Fruit fly (Drosophila melanogaster) whole organism, embryonic: ENCODE measurements around the gene mib1.

Experiments
- Awh ChIP-seq: fragments of 200-800 bp; sonication (Bioruptor generic); IDR thresholded peaks from 2 replicates; pipeline ENCODE4, ENCODE4 v1.3.6; 2022; ENCODE audit warnings: missing biosample characterization, missing genetic modification characterization
- Bdp1 ChIP-seq: fragments of 200-800 bp; sonication (Bioruptor generic); optimal IDR thresholded peaks from 3 replicates; lab custom pipeline; 2016; ENCODE audit warnings: missing biosample characterization, missing genetic modification characterization
- CG10366 ChIP-seq: fragments of 200-800 bp; sonication (Bioruptor generic); IDR thresholded peaks from 2 replicates; pipeline ENCODE4 v1.3.6; 2022; ENCODE audit warnings: missing biosample characterization, missing genetic modification characterization
- CG10431 ChIP-seq: fragments of 200-800 bp; sonication (Bioruptor generic); optimal IDR thresholded peaks from 3 replicates; lab custom pipeline; 2018; ENCODE audit warnings: missing biosample characterization, mild to moderate bottlenecking, missing genetic modification characterization
- CG10654 ChIP-seq: fragments of 200-800 bp; sonication (Bioruptor generic); optimal IDR thresholded peaks from 2 replicates; lab custom pipeline; 2016; ENCODE audit warnings: missing biosample characterization, missing genetic modification characterization
- CG11398 ChIP-seq: fragments of 200-800 bp; sonication (Bioruptor generic); optimal IDR thresholded peaks from 2 replicates; lab custom pipeline; 2016; ENCODE audit warnings: missing biosample characterization, missing genetic modification characterization
- CG11456 ChIP-seq: fragments of 200-800 bp; sonication (Bioruptor generic); IDR thresholded peaks from 3 replicates; pipeline ENCODE4 v1.3.6; 2022; ENCODE audit warnings: missing biosample characterization, missing genetic modification characterization
- CG12942 ChIP-seq: fragments of 200-800 bp; sonication (Bioruptor generic); optimal IDR thresholded peaks from 3 replicates; lab custom pipeline; 2016; ENCODE audit warnings: missing biosample characterization, missing genetic modification characterization
- CG13287 ChIP-seq: fragments of 200-800 bp; sonication (Bioruptor generic); IDR thresholded peaks from 2 replicates; pipeline ENCODE4 v1.3.6; 2022; ENCODE audit warnings: missing biosample characterization, missing genetic modification characterization; ENCODE audit not compliant: partially characterized antibody
- CG14014 ChIP-seq: fragments of 200-800 bp; sonication (Bioruptor generic); IDR thresholded peaks from 2 replicates; pipeline ENCODE4 v1.3.6; 2022; ENCODE audit warnings: missing biosample characterization, missing genetic modification characterization
- CG17385 ChIP-seq: fragments of 200-800 bp; sonication (Bioruptor generic); optimal IDR thresholded peaks from 3 replicates; lab custom pipeline; 2018; ENCODE audit warnings: missing biosample characterization, mild to moderate bottlenecking, missing genetic modification characterization
- CG2199 ChIP-seq: fragments of 200-800 bp; sonication (Bioruptor generic); IDR thresholded peaks from 3 replicates; pipeline ENCODE4 v1.3.6; 2022; ENCODE audit warnings: missing biosample characterization, missing genetic modification characterization
- CG2889 ChIP-seq: fragments of 200-800 bp; sonication (Bioruptor generic); IDR thresholded peaks from 3 replicates; pipeline ENCODE4 v1.3.6; 2022; ENCODE audit warnings: missing biosample characterization, missing genetic modification characterization
- CG31441 ChIP-seq: fragments of 200-800 bp; sonication (Bioruptor generic); IDR thresholded peaks from 2 replicates; pipeline ENCODE4 v1.3.6; 2022; ENCODE audit warnings: missing biosample characterization, missing genetic modification characterization
- CG3281 ChIP-seq: fragments of 200-800 bp; sonication (Bioruptor generic); optimal IDR thresholded peaks from 3 replicates; lab custom pipeline; 2017; ENCODE audit warnings: missing biosample characterization, mild to moderate bottlenecking, missing genetic modification characterization
- CG7271 ChIP-seq: fragments of 200-800 bp; sonication (Bioruptor generic); optimal IDR thresholded peaks from 2 replicates; lab custom pipeline; 2018; ENCODE audit warnings: missing biosample characterization, mild to moderate bottlenecking, missing genetic modification characterization, moderate library complexity
- CG7556 ChIP-seq: fragments of 200-800 bp; sonication (Bioruptor generic); optimal IDR thresholded peaks from 2 replicates; lab custom pipeline; 2017; ENCODE audit warnings: missing biosample characterization, mild to moderate bottlenecking, missing genetic modification characterization
- CG7928 ChIP-seq: fragments of 200-800 bp; sonication (Bioruptor generic); optimal IDR thresholded peaks from 2 replicates; lab custom pipeline; 2017; ENCODE audit warnings: missing biosample characterization, mild to moderate bottlenecking, missing genetic modification characterization
- CG8924 ChIP-seq: fragments of 200-800 bp; optimal IDR thresholded peaks from 3 replicates; lab custom pipeline; 2019; ENCODE audit warnings: missing biosample characterization, mild to moderate bottlenecking, missing genetic modification characterization, moderate library complexity
- CG9609 ChIP-seq: fragments of 200-800 bp; sonication (Bioruptor generic); optimal IDR thresholded peaks from 3 replicates; lab custom pipeline; 2016; ENCODE audit warnings: missing biosample characterization, missing genetic modification characterization
- CrebB ChIP-seq: fragments of 200-800 bp; sonication (Bioruptor generic); optimal IDR thresholded peaks from 3 replicates; lab custom pipeline; 2018; ENCODE audit warnings: missing biosample characterization, mild to moderate bottlenecking, missing genetic modification characterization
- E2f2 ChIP-seq: fragments of 200-800 bp; sonication (Bioruptor generic); IDR thresholded peaks from 2 replicates; pipeline ENCODE4 v1.3.6; 2022; ENCODE audit warnings: missing biosample characterization, missing genetic modification characterization
- HLH3B ChIP-seq: fragments of 200-800 bp; sonication (Bioruptor generic); IDR thresholded peaks from 2 replicates; pipeline ENCODE4 v1.3.6; 2022; ENCODE audit warnings: missing biosample characterization, missing genetic modification characterization
- Hey ChIP-seq: fragments of 200-800 bp; sonication (Bioruptor generic); optimal IDR thresholded peaks from 3 replicates; lab custom pipeline; 2018; ENCODE audit warnings: missing biosample characterization, mild to moderate bottlenecking, missing genetic modification characterization
- Hmx ChIP-seq: fragments of 200-800 bp; sonication (Bioruptor generic); optimal IDR thresholded peaks from 2 replicates; lab custom pipeline; 2016; ENCODE audit warnings: missing biosample characterization, missing genetic modification characterization
- Hsf ChIP-seq: fragments of 200-800 bp; sonication (Bioruptor generic); optimal IDR thresholded peaks from 3 replicates; lab custom pipeline; 2016; ENCODE audit warnings: missing biosample characterization, missing genetic modification characterization
- Lhr ChIP-seq: fragments of 200-800 bp; sonication (Bioruptor generic); optimal IDR thresholded peaks from 3 replicates; lab custom pipeline; 2017; ENCODE audit warnings: mild to moderate bottlenecking, missing biosample characterization, missing genetic modification reagents, missing genetic modification characterization
- Myb ChIP-seq: fragments of 200-800 bp; sonication (Bioruptor generic); optimal IDR thresholded peaks from 2 replicates; lab custom pipeline; 2016; ENCODE audit warnings: missing biosample characterization, missing genetic modification characterization
- PHDP ChIP-seq: fragments of 200-800 bp; sonication (Bioruptor generic); optimal IDR thresholded peaks from 3 replicates; lab custom pipeline; 2018; ENCODE audit warnings: missing biosample characterization, mild to moderate bottlenecking, missing genetic modification characterization, moderate library complexity
- YL-1 ChIP-seq: fragments of 200-800 bp; sonication (Bioruptor generic); optimal IDR thresholded peaks from 3 replicates; lab custom pipeline; 2017; ENCODE audit warnings: missing biosample characterization, mild to moderate bottlenecking, missing genetic modification characterization
- abd-A ChIP-seq: fragments of 200-800 bp; sonication (Bioruptor generic); optimal IDR thresholded peaks from 3 replicates; lab custom pipeline; 2019; ENCODE audit warnings: missing biosample characterization, mild to moderate bottlenecking, missing genetic modification characterization, moderate library complexity
- ac ChIP-seq: fragments of 200-800 bp; sonication (Bioruptor generic); optimal IDR thresholded peaks from 3 replicates; lab custom pipeline; 2017; ENCODE audit warnings: missing biosample characterization, mild to moderate bottlenecking, missing genetic modification characterization
- btn ChIP-seq: fragments of 200-800 bp; sonication (Bioruptor generic); optimal IDR thresholded peaks from 2 replicates; lab custom pipeline; 2016; ENCODE audit warnings: missing biosample characterization, missing genetic modification characterization
- da ChIP-seq: fragments of 200-800 bp; sonication (Bioruptor generic); optimal IDR thresholded peaks from 2 replicates; lab custom pipeline; 2016; ENCODE audit warnings: missing biosample characterization, missing genetic modification characterization
- danr ChIP-seq: fragments of 200-800 bp; sonication (Bioruptor generic); IDR thresholded peaks from 2 replicates; pipeline ENCODE4 v1.3.6; 2022; ENCODE audit warnings: missing biosample characterization, missing genetic modification characterization
- dati ChIP-seq: fragments of 200-800 bp; sonication (Bioruptor generic); IDR thresholded peaks from 2 replicates; pipeline ENCODE4 v1.3.6; 2022; ENCODE audit warnings: missing biosample characterization, missing genetic modification characterization
- ham ChIP-seq: fragments of 200-800 bp; sonication (Bioruptor generic); IDR thresholded peaks from 2 replicates; pipeline ENCODE4 v1.3.6; 2022; ENCODE audit warnings: missing biosample characterization, missing genetic modification characterization
- hth ChIP-seq: fragments of >200 bp; optimal IDR thresholded peaks from 2 replicates; lab custom pipeline; 2017; ENCODE audit warnings: inconsistent platforms
- mam ChIP-seq: fragments of 200-800 bp; sonication (Bioruptor generic); optimal IDR thresholded peaks from 3 replicates; lab custom pipeline; 2016; ENCODE audit warnings: missing biosample characterization, missing genetic modification characterization
- mirr ChIP-seq: fragments of 200-800 bp; sonication (Bioruptor generic); optimal IDR thresholded peaks from 3 replicates; lab custom pipeline; 2018; ENCODE audit warnings: missing biosample characterization, mild to moderate bottlenecking, missing genetic modification characterization
- mld ChIP-seq: fragments of 200-800 bp; sonication (Bioruptor generic); IDR thresholded peaks from 3 replicates; pipeline ENCODE4 v1.3.6; 2022; ENCODE audit warnings: missing biosample characterization, missing genetic modification characterization; ENCODE audit not compliant: partially characterized antibody
- prd ChIP-seq, 3 experiments: fragments of >200 bp in 2 of 3; fragments of 200-800 bp in 1 of 3; sonication (Bioruptor generic) in 1 of 3; optimal IDR thresholded peaks in 2 of 3; IDR thresholded peaks in 1 of 3; 2 replicates in 2 of 3; 3 replicates in 1 of 3; pipeline versions ENCODE4 v1.3.6 to Lab custom; 2017 to 2022; ENCODE audit warnings: missing biosample characterization in 1 of 3, missing genetic modification characterization in 1 of 3
- sens ChIP-seq: fragments of 200-800 bp; sonication (Bioruptor generic); peaks from one replicate; lab custom pipeline; 2016; ENCODE audit warnings: missing biosample characterization, missing genetic modification characterization
- sqz ChIP-seq: fragments of 200-800 bp; sonication (Bioruptor generic); optimal IDR thresholded peaks from 3 replicates; lab custom pipeline; 2018; ENCODE audit warnings: missing biosample characterization, mild to moderate bottlenecking, missing genetic modification characterization
- sr ChIP-seq: fragments of 200-800 bp; sonication (Bioruptor generic); IDR thresholded peaks from 3 replicates; pipeline ENCODE4 v1.3.6; 2022; ENCODE audit warnings: missing biosample characterization, missing genetic modification characterization
- tin ChIP-seq: fragments of 200-800 bp; sonication (Bioruptor generic); optimal IDR thresholded peaks from 3 replicates; lab custom pipeline; 2016; ENCODE audit warnings: missing biosample characterization, missing genetic modification characterization
- tio ChIP-seq: fragments of 200-800 bp; sonication (Bioruptor generic); optimal IDR thresholded peaks from 2 replicates; lab custom pipeline; 2017; ENCODE audit warnings: missing biosample characterization, missing genetic modification characterization, inconsistent platforms
- toy ChIP-seq: fragments of 200-800 bp; sonication (Bioruptor generic); IDR thresholded peaks from 2 replicates; pipeline ENCODE4 v1.3.6; 2022; ENCODE audit warnings: missing biosample characterization, missing genetic modification characterization
- wek ChIP-seq: fragments of 200-800 bp; sonication (Bioruptor generic); optimal IDR thresholded peaks from 3 replicates; lab custom pipeline; 2018; ENCODE audit warnings: missing biosample characterization, mild to moderate bottlenecking, missing genetic modification characterization, moderate library complexity

mib1 gene

DNA sequence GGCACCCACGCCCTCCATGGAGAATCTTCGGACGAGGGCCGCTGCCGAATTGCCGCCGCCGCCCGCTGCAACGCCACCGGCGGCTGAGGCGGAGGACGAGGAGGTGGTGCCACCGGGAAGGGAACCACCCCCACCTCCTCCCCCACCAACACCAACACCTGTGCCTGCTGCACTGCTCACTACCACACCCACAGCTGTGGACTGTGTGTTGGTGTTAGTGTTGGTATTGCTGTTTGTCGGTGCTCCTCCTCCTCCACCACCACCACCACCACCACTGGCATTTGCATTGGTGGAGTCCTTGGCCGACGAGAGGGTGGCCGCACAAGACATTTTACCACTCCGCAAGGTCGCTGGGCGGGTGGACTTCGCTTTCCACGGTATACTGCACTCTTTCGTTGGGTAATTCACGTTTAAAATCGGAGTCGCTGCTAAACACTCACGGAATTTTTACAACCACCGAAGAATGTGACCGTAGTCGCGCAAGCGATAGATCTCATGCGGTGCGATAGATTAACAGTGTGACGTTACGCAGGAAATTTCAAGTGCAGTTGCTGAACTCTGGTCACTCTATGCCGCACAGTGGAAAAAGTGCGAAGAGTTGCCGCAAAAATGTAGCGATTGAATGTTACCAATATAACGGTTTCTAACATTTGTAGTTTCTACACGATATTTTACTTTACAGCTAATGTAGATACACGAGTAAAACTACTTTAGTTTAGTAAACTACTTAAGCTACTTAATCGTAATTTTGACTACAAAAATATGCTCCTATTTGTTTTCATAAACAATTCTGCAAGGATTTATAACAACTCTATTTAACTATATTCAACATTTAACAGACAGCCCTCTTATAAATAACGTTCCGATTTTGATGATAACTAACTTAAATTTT, at the start of gene mib1 (continued):
- TF ChIP-seq Awh (GFP tag; lab: Robert Waterston, UW) (0 out of 2 replicates have a peak, but pooled peaks have one; percentile 6), CG11398 (GFP tag; lab: Kevin White, UChicago) (no peak), tio (GFP tag; lab: Kevin White, UChicago) (no peak), mld (peak; percentile 80; the same call in 2 of the 3 replicates), hth (lab: Kevin White, UChicago) (no peak), CrebB (peak; percentile 74), CG12942 (no peak), ham (0 out of 2 replicates have a peak, but pooled peaks have one; percentile 7), CG17385 (GFP tag; lab: Kevin White, UChicago) (peak; percentile 6), CG13287 (peak; percentile 93), Lhr (peak; percentile 99), abd-A (tag; lab: Kevin White, UChicago) (peak; percentile 80), CG7928 (GFP tag; lab: Kevin White, UChicago) (no peak), Bdp1 (GFP tag; lab: Kevin White, UChicago) (no peak), tin (GFP tag; lab: Kevin White, UChicago) (no peak), CG7271 (tag; lab: Kevin White, UChicago) (no peak), da (no peak), toy (GFP tag; lab: Robert Waterston, UW) (no peak), PHDP (tag; lab: Kevin White, UChicago) (peak; percentile 40), CG2889 (GFP tag; lab: Robert Waterston, UW) (no peak), CG10654 (no peak), dati (no peak), wek (no peak), CG11456 (peak; percentile 63; the same call in 2 of the 3 replicates), Myb (GFP tag; lab: Kevin White, UChicago) (peak; percentile 91), Hsf (GFP tag; lab: Kevin White, UChicago) (peak; percentile 24), CG2199 (GFP tag; lab: Robert Waterston, UW) (no peak), HLH3B (GFP tag; lab: Robert Waterston, UW) (no peak), CG9609 (GFP tag; lab: Kevin White, UChicago) (peak; percentile 40), Hmx (GFP tag; lab: Kevin White, UChicago) (no peak), Hey (no peak), sqz (no peak), CG31441 (peak; percentile 23; the same call in 1 of the 2 replicates), btn (GFP tag; lab: Kevin White, UChicago) (no peak), mam (no peak), CG10431 (GFP tag; lab: Kevin White, UChicago) (no peak), E2f2 (peak; percentile 23; the same call in 1 of the 2 replicates), CG8924 (tag; lab: Kevin White, UChicago) (peak; percentile 42), ac (GFP tag; lab: Kevin White, UChicago) (peak; percentile 4), YL-1 (GFP tag; lab: Kevin White, UChicago) (peak; percentile 91), sens (GFP tag; lab: Kevin White, UChicago) (peak; percentile 82), CG7556 (peak; percentile 22), sr (GFP tag; lab: Robert Waterston, UW) (peak; percentile 62; the same call in 1 of the 3 replicates), CG14014 (GFP tag; lab: Robert Waterston, UW) (0 out of 2 replicates have a peak, but pooled peaks have one; percentile 24), danr (no peak), prd (optimal IDR thresholded peaks at IDR 0.05; lab: Kevin White, UChicago) (no peak), prd (GFP tag; IDR thresholded peaks at IDR 0.05; lab: Robert Waterston, UW) (0 out of 3 replicates have a peak, but pooled peaks have one; percentile 33), mirr (GFP tag; lab: Kevin White, UChicago) (peak; percentile 45), CG10366 (GFP tag; lab: Robert Waterston, UW) (no peak), CG3281 (GFP tag; lab: Kevin White, UChicago) (no peak)
